Fruit fly (Drosophila melanogaster) ovary, adult (tissue): ENCODE measurements around the gene Blos3.

ENCODE experiments used
- CG17801 ChIP-seq: fragments of 200-800 bp; optimal IDR thresholded peaks from 2 replicates; lab custom pipeline; 2019; ENCODE audit warnings: missing biosample characterization, mild to moderate bottlenecking, missing genetic modification characterization, moderate library complexity; ENCODE audit not compliant: partially characterized antibody

Blos3 gene

dm6 chr3L:18870027-18870426 is at the start of gene Blos3:
Gene Blos3 (plus strand): TSS chr3L:18870224.
- TF ChIP-seq CG17801 (GFP tag; lab: Kevin White, UChicago): peak; percentile 22

dm6 chr3L:18820638-18821382 is 49.2 kb upstream of the Blos3 start, which contains the start of the genes CG14073 and HipHop:
Gene CG14073 (minus strand): TSS chr3L:18820675.
Gene HipHop (plus strand): TSS chr3L:18821171.
- TF ChIP-seq CG17801 (GFP tag; lab: Kevin White, UChicago): peak; percentile 14

DNA sequence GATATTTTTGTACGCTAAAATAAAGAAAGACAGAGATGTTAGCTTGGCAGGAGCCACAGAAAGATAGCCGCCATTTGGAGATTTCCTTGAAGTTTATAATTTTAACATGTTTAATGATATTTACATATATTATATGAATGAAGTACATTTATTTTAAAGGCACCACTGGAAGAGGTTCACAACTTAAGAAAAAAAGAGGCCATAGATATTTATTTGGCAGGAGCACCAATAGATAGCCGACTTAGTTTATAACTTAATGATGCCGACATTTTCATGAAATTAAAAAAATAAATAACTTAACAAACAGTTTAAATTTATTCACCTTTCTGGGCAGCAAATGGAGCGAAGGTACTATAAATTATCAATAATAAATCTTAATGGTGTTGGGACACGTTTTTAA is 48.0 kb upstream of the Blos3 start:
- TF ChIP-seq CG17801 (GFP tag; lab: Kevin White, UChicago): no peak

DNA sequence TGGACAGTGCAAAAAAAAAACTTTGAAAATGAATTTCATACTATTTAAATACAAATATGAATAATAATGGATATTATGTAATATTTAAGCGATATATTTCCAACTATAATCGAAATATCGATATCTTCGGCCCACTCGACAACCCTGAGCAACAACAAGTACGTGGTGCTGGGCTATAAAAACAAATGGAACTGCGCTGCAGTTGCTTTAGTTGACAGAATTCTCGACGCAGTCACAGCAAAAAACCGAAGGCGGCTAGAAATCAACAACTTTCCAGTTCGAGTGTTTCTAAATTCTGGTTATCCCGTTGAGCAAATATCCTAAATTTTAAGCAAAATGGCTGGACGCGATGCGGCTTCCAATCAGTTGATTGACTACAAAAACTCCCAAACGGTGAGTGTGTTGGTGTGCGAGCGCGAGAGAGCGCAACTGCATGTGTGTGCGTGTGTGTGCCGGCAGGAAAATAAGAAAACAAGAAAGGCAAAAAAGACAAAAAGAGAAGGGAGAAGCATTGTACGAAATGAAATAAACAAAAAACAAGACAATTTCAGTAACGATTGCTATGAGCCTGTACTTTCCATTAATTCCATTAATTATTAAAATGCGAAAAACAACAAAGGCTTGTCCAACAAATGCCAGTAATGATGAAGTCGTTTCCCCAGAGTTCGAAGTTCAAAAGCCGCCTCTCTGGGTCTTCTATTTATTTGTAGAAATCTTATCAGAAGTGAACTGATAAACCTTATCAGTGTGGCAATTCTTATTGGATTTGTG is 47.4 kb upstream of the Blos3 start, which contains the start of gene Cat:
Gene Cat, plus strand, starts transcription at position 155 of the 771 bp plus-strand sequence.
- TF ChIP-seq CG17801 (GFP tag; lab: Kevin White, UChicago): peak; percentile 100

DNA sequence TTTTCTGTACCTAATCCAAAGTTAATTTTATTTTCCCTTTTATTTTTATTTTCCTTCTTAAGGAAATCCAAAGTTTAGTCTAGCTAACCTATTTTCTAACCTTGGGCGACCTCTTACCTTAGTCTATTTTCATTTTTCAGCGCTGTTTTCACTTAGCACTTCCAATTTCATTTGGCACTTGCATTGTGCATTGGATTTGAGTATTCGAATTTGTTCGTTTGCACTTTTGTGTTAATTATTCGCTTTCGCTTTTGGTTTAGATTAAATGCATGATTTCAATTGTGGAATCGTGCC is 46.9 kb upstream of the Blos3 start:
- TF ChIP-seq CG17801 (GFP tag; lab: Kevin White, UChicago): no peak

dm6 chr3L:18823870-18824561 is 46.0 kb upstream of the Blos3 start:
- no peak for TF ChIP-seq CG17801 (GFP tag; lab: Kevin White, UChicago)

DNA sequence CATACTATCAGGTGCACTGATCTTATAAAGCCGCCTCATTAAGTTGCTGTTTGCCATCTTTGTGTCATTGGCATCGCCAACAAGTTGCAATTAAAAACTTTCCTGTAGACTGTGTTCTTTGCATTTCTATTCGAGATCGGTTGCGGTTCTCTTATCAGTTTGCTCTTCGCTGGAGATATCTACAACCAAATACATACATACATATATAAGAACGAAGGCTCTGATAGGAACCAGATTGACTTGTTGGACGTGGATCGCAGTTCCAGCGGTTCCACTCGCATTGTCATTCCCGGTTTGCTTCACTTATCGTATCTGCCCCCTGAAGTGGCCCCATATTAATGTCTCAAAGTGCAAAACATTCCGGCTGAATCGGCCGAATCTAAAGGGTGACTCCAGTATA is 45.2 kb upstream of the Blos3 start:
- TF ChIP-seq CG17801 (GFP tag; lab: Kevin White, UChicago): no peak

DNA sequence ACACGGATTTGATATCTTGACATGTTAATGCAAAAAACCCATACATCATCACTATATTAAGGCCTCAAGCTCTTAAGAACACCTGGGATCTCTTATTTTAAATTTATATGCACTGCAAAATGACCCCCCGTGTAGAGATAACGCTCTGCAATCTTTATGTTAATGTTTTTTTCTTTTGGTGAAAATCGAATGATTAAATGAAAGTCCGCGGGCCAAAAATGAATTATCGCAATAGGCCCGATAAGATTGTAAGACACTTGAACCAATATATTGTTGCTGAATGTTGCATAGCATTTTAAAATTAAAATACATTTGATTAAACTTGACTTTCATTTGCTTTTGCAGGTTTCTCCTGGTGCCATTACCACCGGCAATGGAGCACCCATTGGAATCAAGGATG is 44.0 kb upstream of the Blos3 start:
- TF ChIP-seq CG17801 (GFP tag; lab: Kevin White, UChicago): no peak

dm6 chr3L:18828318-18828717 is 41.7 kb upstream of the Blos3 start:
- no peak for TF ChIP-seq CG17801 (GFP tag; lab: Kevin White, UChicago)

- no peak for TF ChIP-seq CG17801 (GFP tag; lab: Kevin White, UChicago)
Measured at dm6 chr3L:18832195-18832594, 37.8 kb upstream of the Blos3 start.

DNA sequence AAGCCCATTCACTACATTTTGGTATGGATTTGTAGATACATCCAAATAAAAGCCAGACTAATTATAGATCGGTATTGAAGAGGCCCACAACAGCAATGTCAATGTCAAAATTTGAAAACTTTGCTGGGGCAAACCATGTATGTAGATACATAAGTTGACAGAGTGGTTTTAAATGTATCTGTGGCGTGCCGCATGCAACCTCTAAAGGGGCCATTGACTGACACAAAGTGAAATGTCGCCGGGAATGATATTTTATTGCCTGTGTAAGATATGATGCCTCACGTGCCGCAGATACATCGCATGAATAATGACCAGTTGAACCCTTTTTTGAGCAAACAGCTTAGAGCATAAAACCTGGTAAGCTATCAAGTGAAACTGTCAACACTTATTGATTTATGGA is 37.3 kb upstream of the Blos3 start:
- TF ChIP-seq CG17801 (GFP tag; lab: Kevin White, UChicago): no peak

DNA sequence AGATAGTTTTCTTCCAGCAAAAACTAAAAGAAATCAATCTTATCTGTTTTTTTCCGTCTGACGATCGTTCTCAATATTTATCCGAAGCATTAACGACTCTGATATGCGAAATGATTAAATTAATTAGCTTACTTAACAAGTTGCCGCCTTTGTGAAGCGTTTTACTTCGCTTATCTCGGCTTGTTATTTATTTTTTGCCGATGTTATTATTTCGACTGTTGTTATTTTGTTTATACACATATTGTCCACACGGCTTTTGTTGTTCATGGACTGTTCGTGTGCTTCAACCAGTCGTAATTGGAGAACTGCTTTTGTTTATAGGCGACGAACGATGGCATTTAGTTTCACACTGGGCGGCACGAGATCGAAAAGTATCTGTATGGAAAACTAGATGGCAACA is 36.8 kb upstream of the Blos3 start:
- TF ChIP-seq CG17801 (GFP tag; lab: Kevin White, UChicago): peak; percentile 9

DNA sequence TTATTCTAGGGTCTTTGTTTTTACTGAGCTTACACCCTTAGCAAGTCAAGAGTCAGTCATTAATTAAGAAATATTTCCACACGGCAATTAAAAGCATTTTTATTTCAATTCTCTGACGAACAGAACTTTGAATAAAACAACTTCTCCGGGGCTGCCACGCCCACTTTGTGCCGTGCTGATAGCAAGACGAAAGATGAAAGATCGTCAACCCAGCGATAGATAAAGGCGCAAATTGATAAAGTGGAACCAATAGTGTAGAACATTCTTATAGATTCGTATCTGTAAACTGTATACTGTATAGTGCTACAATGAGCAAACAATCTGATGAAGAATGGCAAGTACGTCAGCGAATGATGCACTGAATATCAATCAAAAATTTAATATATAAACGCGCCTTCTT is 35.1 kb upstream of the Blos3 start:
- TF ChIP-seq CG17801 (GFP tag; lab: Kevin White, UChicago): no peak

DNA sequence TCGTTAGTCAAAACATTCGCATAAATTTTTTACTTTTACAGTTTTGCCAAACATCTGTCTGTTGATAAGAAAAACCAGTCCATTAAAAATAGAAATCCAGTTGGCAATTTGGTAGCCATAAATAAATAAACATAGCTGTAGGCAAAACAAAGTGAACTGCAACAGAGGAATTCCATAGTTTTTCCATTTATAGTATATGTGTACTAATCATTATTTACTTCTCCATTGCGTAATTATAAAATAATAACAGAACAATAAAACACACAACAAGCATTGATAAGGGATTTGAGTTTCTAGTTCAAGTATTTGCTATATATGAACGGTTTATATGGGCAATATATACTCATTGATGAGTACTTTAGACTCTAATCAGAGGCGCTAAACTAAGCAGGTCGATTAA is 33.4 kb upstream of the Blos3 start:
- no peak for TF ChIP-seq CG17801 (GFP tag; lab: Kevin White, UChicago)

DNA sequence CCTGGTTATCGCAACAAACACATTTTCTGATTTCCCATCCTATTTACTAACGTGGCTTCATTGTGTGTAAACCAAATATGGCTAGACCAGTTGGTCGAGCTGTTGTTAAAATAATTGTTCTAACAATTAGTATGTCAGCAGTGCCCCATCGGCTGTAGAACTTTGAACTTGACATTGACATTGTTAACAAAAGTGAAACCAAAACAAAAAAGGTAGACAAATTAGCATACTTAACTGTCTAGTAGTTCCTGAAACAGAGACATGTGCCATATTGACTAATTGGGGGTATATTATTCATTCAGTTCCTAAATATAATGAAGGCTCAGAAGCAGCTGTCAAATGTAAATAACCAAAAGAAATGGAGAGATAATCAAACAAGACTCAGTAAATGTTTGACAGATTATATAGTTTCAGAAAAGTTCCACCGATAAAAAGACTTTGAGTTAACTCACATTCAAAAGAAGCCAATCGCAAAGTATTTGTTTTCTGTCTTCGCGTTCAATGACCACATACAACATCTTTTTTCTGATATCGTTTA is 32.2 kb upstream of the Blos3 start:
- TF ChIP-seq CG17801 (GFP tag; lab: Kevin White, UChicago): no peak
